Worm (Caenorhabditis elegans) whole organism, L3 larva: Measurements from ENCODE around the gene F41G4.13.

Experiments used
- ceh-82 ChIP-seq: fragments of 150-350 bp; optimal IDR thresholded peaks from 2 replicates; lab custom pipeline; 2014; ENCODE audit warnings: missing biosample characterization, missing genetic modification characterization
- fos-1 ChIP-seq: fragments of 150-350 bp; optimal IDR thresholded peaks from 2 replicates; lab custom pipeline; 2014; ENCODE audit warnings: missing biosample characterization, missing genetic modification characterization
- hmg-11 ChIP-seq: sonication (generic microtip); optimal IDR thresholded peaks from 2 replicates; lab custom pipeline; 2016; ENCODE audit warnings: missing genetic modification characterization, missing compliant biosample characterization
- mdl-1 ChIP-seq: fragments of 150-350 bp; optimal IDR thresholded peaks from 2 replicates; lab custom pipeline; 2014; ENCODE audit warnings: missing biosample characterization, missing genetic modification characterization
- nhr-23 ChIP-seq: fragments of 150-350 bp; optimal IDR thresholded peaks from 2 replicates; lab custom pipeline; 2014; ENCODE audit warnings: missing biosample characterization, missing genetic modification reagents, missing genetic modification characterization
- snpc-4 ChIP-seq: fragments of 150-350 bp; optimal IDR thresholded peaks from 2 replicates; lab custom pipeline; 2014; ENCODE audit warnings: missing biosample characterization, missing genetic modification characterization
- unc-62 ChIP-seq: fragments of 150-350 bp; sonication (generic microtip); optimal IDR thresholded peaks from 4 replicates; lab custom pipeline; 2014; ENCODE audit warnings: missing biosample characterization, missing genetic modification reagents, missing genetic modification characterization

- no peak for TF ChIP-seq snpc-4 (tag; lab: Kevin White, UChicago)
- no peak for TF ChIP-seq ceh-82 (tag; lab: Kevin White, UChicago)
- TF ChIP-seq unc-62: no peak
- TF ChIP-seq fos-1 (tag; lab: Kevin White, UChicago): no peak
- no peak for TF ChIP-seq mdl-1 (tag; lab: Kevin White, UChicago)
- no peak for TF ChIP-seq hmg-11 (tag; lab: Kevin White, UChicago)
- no peak for TF ChIP-seq nhr-23 (tag; lab: Kevin White, UChicago)
Measured at ce11 chrX:16825358-16825757, 9.2 kb downstream of the F41G4.13 start, which contains the start of gene sto-5.
